Fruit fly (Drosophila melanogaster) whole organism, prepupa: ENCODE data around the gene CG17221.

ENCODE experiments used
- CG10669 ChIP-seq: fragments of 200-800 bp; sonication (Bioruptor generic); optimal IDR thresholded peaks from 3 replicates; lab custom pipeline; 2018; ENCODE audit warnings: missing biosample characterization, mild to moderate bottlenecking, missing genetic modification characterization, moderate library complexity
- CG11294 ChIP-seq: fragments of 200-800 bp; sonication (Bioruptor generic); IDR thresholded peaks from 2 replicates; pipeline ENCODE4 v1.3.6; 2022; ENCODE audit warnings: missing biosample characterization, missing genetic modification characterization
- CG11762 ChIP-seq: fragments of 200-800 bp; sonication (Bioruptor generic); optimal IDR thresholded peaks from 3 replicates; lab custom pipeline; 2016; ENCODE audit warnings: missing biosample characterization, missing genetic modification characterization; ENCODE audit not compliant: insufficient read depth
- CG11902 ChIP-seq: fragments of 200-800 bp; sonication (Bioruptor generic); optimal IDR thresholded peaks from 3 replicates; lab custom pipeline; 2016; ENCODE audit warnings: missing biosample characterization, missing genetic modification characterization
- CG1621 ChIP-seq: fragments of 200-800 bp; sonication (Bioruptor generic); optimal IDR thresholded peaks from 3 replicates; lab custom pipeline; 2018; ENCODE audit warnings: missing biosample characterization, mild to moderate bottlenecking, missing genetic modification characterization
- CG32006 ChIP-seq: fragments of 200-800 bp; sonication (Bioruptor generic); optimal IDR thresholded peaks from 3 replicates; lab custom pipeline; 2017; ENCODE audit warnings: missing biosample characterization, mild to moderate bottlenecking, missing genetic modification characterization
- CG34406 ChIP-seq: fragments of 200-800 bp; sonication (Bioruptor generic); optimal IDR thresholded peaks from 3 replicates; lab custom pipeline; 2016; ENCODE audit warnings: missing biosample characterization, missing genetic modification characterization
- CG3919 ChIP-seq: fragments of 200-800 bp; sonication (Bioruptor generic); optimal IDR thresholded peaks from 3 replicates; lab custom pipeline; 2016; ENCODE audit warnings: missing biosample characterization, missing genetic modification characterization
- CG4318 ChIP-seq: fragments of 200-800 bp; sonication (Bioruptor generic); optimal IDR thresholded peaks from 3 replicates; lab custom pipeline; 2017; ENCODE audit warnings: missing biosample characterization, mild to moderate bottlenecking, missing genetic modification characterization
- CG6163 ChIP-seq: fragments of 200-800 bp; sonication (Bioruptor generic); IDR thresholded peaks from 3 replicates; pipeline ENCODE4 v1.3.6; 2022; ENCODE audit warnings: missing biosample characterization, missing genetic modification characterization
- CG7368 ChIP-seq: fragments of 200-800 bp; sonication (Bioruptor generic); optimal IDR thresholded peaks from 3 replicates; lab custom pipeline; 2016; ENCODE audit warnings: missing biosample characterization, missing genetic modification characterization
- CG8119 ChIP-seq: fragments of 200-800 bp; sonication (Bioruptor generic); IDR thresholded peaks from 3 replicates; pipeline ENCODE4 v1.3.6; 2022; ENCODE audit warnings: missing biosample characterization, missing genetic modification characterization
- CG8319 ChIP-seq: fragments of 200-800 bp; sonication (Bioruptor generic); optimal IDR thresholded peaks from 3 replicates; lab custom pipeline; 2016; ENCODE audit warnings: missing biosample characterization, missing genetic modification characterization
- CG9139 ChIP-seq: fragments of 200-800 bp; sonication (Bioruptor generic); optimal IDR thresholded peaks from 3 replicates; lab custom pipeline; 2017; ENCODE audit warnings: missing biosample characterization, mild to moderate bottlenecking, missing genetic modification characterization
- Eip78C ChIP-seq: fragments of 200-800 bp; sonication (Bioruptor generic); peaks from one replicate; lab custom pipeline; 2016; ENCODE audit warnings: missing biosample characterization, missing genetic modification characterization
- Eip93F ChIP-seq: fragments of 200-800 bp; sonication (Bioruptor generic); optimal IDR thresholded peaks from 2 replicates; lab custom pipeline; 2016; ENCODE audit warnings: missing biosample characterization, mild to moderate bottlenecking, missing genetic modification characterization
- Ets21C ChIP-seq: fragments of 200-800 bp; sonication (Bioruptor generic); optimal IDR thresholded peaks from 3 replicates; lab custom pipeline; 2016; ENCODE audit warnings: missing biosample characterization, missing genetic modification characterization
- Hr39 ChIP-seq: fragments of 200-800 bp; sonication (Bioruptor generic); optimal IDR thresholded peaks from 2 replicates; lab custom pipeline; 2016; ENCODE audit warnings: missing biosample characterization, missing genetic modification characterization
- Hr4 ChIP-seq: fragments of 200-800 bp; sonication (Bioruptor generic); optimal IDR thresholded peaks from 3 replicates; lab custom pipeline; 2016; ENCODE audit warnings: missing biosample characterization, missing genetic modification characterization
- Lpt ChIP-seq: fragments of 200-800 bp; sonication (Bioruptor generic); optimal IDR thresholded peaks from 3 replicates; lab custom pipeline; 2016; ENCODE audit warnings: missing biosample characterization, missing genetic modification characterization
- OdsH ChIP-seq: fragments of 200-800 bp; sonication (Bioruptor generic); optimal IDR thresholded peaks from 3 replicates; lab custom pipeline; 2016; ENCODE audit warnings: missing biosample characterization, missing genetic modification characterization
- Smox ChIP-seq: fragments of 200-800 bp; sonication (Bioruptor generic); optimal IDR thresholded peaks from 3 replicates; lab custom pipeline; 2016; ENCODE audit warnings: missing biosample characterization, missing genetic modification characterization
- Sox102F ChIP-seq: fragments of 200-800 bp; sonication (Bioruptor generic); optimal IDR thresholded peaks from 2 replicates; lab custom pipeline; 2016; ENCODE audit warnings: missing biosample characterization, mild to moderate bottlenecking, missing genetic modification characterization
- Sox14 ChIP-seq: fragments of 200-800 bp; sonication (Bioruptor generic); optimal IDR thresholded peaks from 3 replicates; lab custom pipeline; 2016; ENCODE audit warnings: missing biosample characterization, missing genetic modification characterization
- achi ChIP-seq: fragments of 200-800 bp; sonication (Bioruptor generic); optimal IDR thresholded peaks from 3 replicates; lab custom pipeline; 2016; ENCODE audit warnings: missing biosample characterization, missing genetic modification characterization
- dsx ChIP-seq: fragments of 200-800 bp; optimal IDR thresholded peaks from 3 replicates; lab custom pipeline; 2019; ENCODE audit warnings: missing biosample characterization, mild to moderate bottlenecking, missing genetic modification characterization, moderate library complexity; ENCODE audit not compliant: poor library complexity, severe bottlenecking
- eg ChIP-seq: fragments of 200-800 bp; sonication (Bioruptor generic); IDR thresholded peaks from 3 replicates; pipeline ENCODE4 v1.3.6; 2022; ENCODE audit warnings: missing biosample characterization, missing genetic modification characterization
- fkh ChIP-seq: fragments of 200-800 bp; sonication (Bioruptor generic); optimal IDR thresholded peaks from 3 replicates; lab custom pipeline; 2017; ENCODE audit warnings: missing biosample characterization, mild to moderate bottlenecking, missing genetic modification characterization, moderate library complexity
- lz ChIP-seq: fragments of 200-800 bp; sonication (Bioruptor generic); optimal IDR thresholded peaks from 3 replicates; lab custom pipeline; 2016; ENCODE audit warnings: missing biosample characterization, missing genetic modification characterization
- net ChIP-seq: fragments of 200-800 bp; sonication (Bioruptor generic); optimal IDR thresholded peaks from 3 replicates; lab custom pipeline; 2016; ENCODE audit warnings: missing biosample characterization, missing genetic modification characterization
- salr ChIP-seq, 2 experiments: fragments of 200-800 bp; sonication (Bioruptor generic); optimal IDR thresholded peaks; 3 replicates each; lab custom pipeline; 2016 to 2018; ENCODE audit warnings: missing biosample characterization in 2 of 2, missing genetic modification characterization in 2 of 2, mild to moderate bottlenecking in 1 of 2
- ss ChIP-seq, 2 experiments: fragments of 200-800 bp; sonication (Bioruptor generic); optimal IDR thresholded peaks; 2 replicates in 1 of 2; 3 replicates in 1 of 2; lab custom pipeline; 2017 to 2018; ENCODE audit warnings: mild to moderate bottlenecking in 2 of 2, missing biosample characterization in 2 of 2, missing genetic modification characterization in 2 of 2, moderate library complexity in 1 of 2
- svp ChIP-seq: fragments of 200-800 bp; sonication (Bioruptor generic); peaks from one replicate; lab custom pipeline; 2016; ENCODE audit warnings: missing biosample characterization, missing genetic modification characterization

Gene CG17221

DNA sequence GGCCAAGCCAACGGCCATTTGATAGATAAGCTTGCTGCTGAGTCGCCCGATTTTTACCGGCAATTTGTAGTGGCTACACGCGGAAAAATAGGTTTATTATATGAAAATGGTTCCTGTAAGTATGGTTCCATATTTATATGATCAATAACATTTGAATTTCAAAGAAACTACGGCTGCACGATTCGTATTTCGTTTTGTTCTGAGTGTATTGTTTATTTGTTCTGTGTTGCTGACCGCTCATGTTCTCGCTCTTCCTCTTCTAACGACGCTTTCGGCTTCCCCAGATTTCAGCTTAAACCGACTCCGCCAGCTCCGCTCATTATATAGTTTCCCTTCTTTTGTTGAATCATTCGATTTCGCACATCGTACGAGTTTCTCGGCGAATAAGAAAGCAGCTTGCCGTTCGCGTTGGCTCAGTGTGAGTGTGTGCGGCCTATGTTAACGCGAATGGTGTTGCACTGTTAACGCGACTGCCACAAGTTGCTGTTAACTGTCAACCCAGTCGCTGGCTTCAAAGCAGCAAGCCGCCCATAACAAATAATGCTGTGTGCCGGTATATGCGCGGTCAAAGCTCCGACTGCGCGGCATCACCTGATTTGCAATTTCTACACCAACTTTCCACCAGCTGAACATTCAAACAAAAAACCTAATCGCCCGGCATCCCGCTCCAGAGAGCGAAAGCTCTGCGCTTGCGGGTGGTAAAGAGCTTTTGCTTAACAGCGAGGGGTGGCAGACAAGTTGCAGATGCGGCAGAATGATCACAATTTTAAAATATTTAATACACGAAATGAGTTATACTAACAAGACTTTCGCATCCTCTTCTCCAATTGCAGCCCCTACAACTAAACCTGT is 19.2 kb downstream of the CG17221 start (continued):
- TF ChIP-seq CG8319 (GFP tag; lab: Kevin White, UChicago): no peak
- TF ChIP-seq Sox102F (GFP tag; lab: Kevin White, UChicago): peak; percentile 36
- no peak for TF ChIP-seq CG11902 (GFP tag; lab: Kevin White, UChicago)
- TF ChIP-seq CG3919 (GFP tag; lab: Kevin White, UChicago): peak; percentile 12
- TF ChIP-seq fkh: no peak
- TF ChIP-seq Lpt: no peak
- peak; percentile 9 for TF ChIP-seq Hr39 (GFP tag; lab: Kevin White, UChicago)
- peak in 1 of 2 experiments; percentile 5 for TF ChIP-seq salr (GFP tag; optimal IDR thresholded peaks at IDR 0.05; lab: Kevin White, UChicago)
- no peak for TF ChIP-seq Ets21C (GFP tag; lab: Kevin White, UChicago)
- TF ChIP-seq CG11294 (GFP tag; lab: Robert Waterston, UW): 0 out of 2 replicates have a peak, but pooled peaks have one; percentile 16
- no peak for TF ChIP-seq Eip93F
- TF ChIP-seq Eip78C: peak; percentile 73
- TF ChIP-seq CG32006 (GFP tag; lab: Kevin White, UChicago): peak; percentile 65

DNA sequence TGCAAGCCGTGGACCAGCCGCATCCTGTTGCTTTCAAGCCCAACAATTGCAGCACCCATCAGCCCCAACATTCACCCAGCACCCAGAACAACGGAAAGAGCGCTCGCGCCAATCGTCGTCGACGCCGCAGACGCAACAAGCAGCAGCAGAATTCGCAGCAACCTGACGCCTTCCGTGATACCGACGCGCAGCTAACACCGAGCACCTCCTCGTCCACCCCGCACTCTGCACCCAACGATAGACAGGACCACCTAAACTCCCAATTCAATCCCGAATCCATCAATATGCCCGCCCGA is 19.8 kb downstream of the CG17221 start:
- no peak for TF ChIP-seq CG6163

dm6 chr2L:3078741-3079140 is 39.0 kb downstream of the CG17221 start:
- TF ChIP-seq CG1621 (tag; lab: Kevin White, UChicago) (no peak), net (no peak), Smox (GFP tag; lab: Kevin White, UChicago) (no peak)

dm6 chr2L:3082895-3083294 is 43.1 kb downstream of the CG17221 start:
- TF ChIP-seq CG6163 (no peak), CG10669 (no peak), Sox14 (GFP tag; lab: Kevin White, UChicago) (no peak), CG4318 (GFP tag; lab: Kevin White, UChicago) (no peak)
- TF ChIP-seq, all 60 proteins: peak for 0

DNA sequence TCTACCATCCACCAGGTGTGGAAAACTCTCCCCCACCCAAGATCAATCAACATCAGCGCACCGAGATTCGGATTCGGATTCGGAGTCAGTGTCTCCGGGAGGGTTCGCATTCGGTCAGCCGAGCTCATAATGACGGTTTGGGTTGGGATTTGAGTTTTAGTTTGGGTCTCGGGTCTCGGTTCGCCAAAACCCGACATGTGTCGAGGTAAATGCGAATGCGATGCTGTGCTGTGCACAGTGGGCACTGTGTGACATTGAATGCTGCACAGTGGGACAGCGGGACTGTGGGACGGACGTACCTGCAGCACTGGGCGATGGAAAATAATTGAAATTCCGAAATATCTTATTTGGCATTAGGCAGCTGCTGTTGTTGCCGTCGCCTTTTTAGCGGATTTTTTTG is 43.7 kb downstream of the CG17221 start:
- no peak for TF ChIP-seq svp
- peak; percentile 44; the same call in 1 of the 3 replicates for TF ChIP-seq CG6163
- TF ChIP-seq dsx (GFP tag; lab: Kevin White, UChicago): no peak
- peak; percentile 29; the same call in 1 of the 3 replicates for TF ChIP-seq eg (GFP tag; lab: Robert Waterston, UW)
- TF ChIP-seq CG3919 (GFP tag; lab: Kevin White, UChicago): no peak
- peak; percentile 34 for TF ChIP-seq CG32006 (GFP tag; lab: Kevin White, UChicago)
- TF ChIP-seq CG9139 (GFP tag; lab: Kevin White, UChicago): no peak
- no peak for TF ChIP-seq ss (GFP tag; optimal IDR thresholded peaks at IDR 0.05; lab: Kevin White, UChicago)
- no peak for TF ChIP-seq OdsH (GFP tag; lab: Kevin White, UChicago)
- no peak for TF ChIP-seq lz (GFP tag; lab: Kevin White, UChicago)
- TF ChIP-seq achi: no peak
- TF ChIP-seq CG8119 (GFP tag; lab: Robert Waterston, UW): peak; percentile 24; the same call in 1 of the 3 replicates
- TF ChIP-seq CG7368 (GFP tag; lab: Kevin White, UChicago): no peak
- no peak for TF ChIP-seq CG34406 (GFP tag; lab: Kevin White, UChicago)
- TF ChIP-seq CG11762 (GFP tag; lab: Kevin White, UChicago): no peak
- peak; percentile 41 for TF ChIP-seq Hr4
